Worm (Caenorhabditis elegans) whole organism, L4 larva: ENCODE results near the gene srh-119.
"Not testable (repeated sequence)": the region's sequence is repeated elsewhere in the genome, so short reads cannot be mapped to it uniquely, and the experiment has no call there.

Experiments used
- arid-1 ChIP-seq: fragments of 200-800 bp; sonication (Bioruptor generic); conservative IDR thresholded peaks from 2 replicates; pipeline ENCODE4 v1.3.6; 2022; ENCODE audit warnings: missing genetic modification reagents, missing genetic modification characterization, missing compliant biosample characterization
- mxl-2 ChIP-seq: fragments of 200-800 bp; sonication (Bioruptor generic); conservative IDR thresholded peaks from 2 replicates; pipeline ENCODE4 v1.3.6; 2022; ENCODE audit warnings: missing genetic modification reagents, missing genetic modification characterization, missing compliant biosample characterization
- nhr-28 ChIP-seq: fragments of 150-350 bp; optimal IDR thresholded peaks from 2 replicates; lab custom pipeline; 2014; ENCODE audit warnings: missing biosample characterization, missing genetic modification characterization

DNA sequence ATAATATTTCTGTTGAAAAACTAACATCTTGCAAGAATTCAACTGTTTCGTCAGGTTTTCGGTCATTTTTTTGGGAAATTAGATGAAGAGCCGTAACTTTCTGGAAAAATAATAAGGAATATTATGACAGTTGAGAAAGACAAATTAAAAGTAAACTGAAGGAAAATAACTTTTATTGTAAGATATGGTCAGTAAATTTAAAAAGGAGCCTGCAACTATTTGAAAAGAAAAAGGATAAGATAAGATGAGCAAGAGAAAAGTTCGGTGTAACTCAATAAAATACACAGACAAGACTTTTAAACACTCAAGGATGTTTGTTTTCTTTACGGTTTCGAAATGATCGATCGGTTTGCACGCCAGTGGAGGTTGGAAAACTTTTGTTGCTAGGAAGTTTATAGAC lies 22.6 kb upstream of the srh-119 start, which contains the start of gene fbxa-111:
- TF ChIP-seq arid-1 (GFP tag; lab: Robert Waterston, UW); mxl-2 (GFP tag; lab: Robert Waterston, UW); nhr-28 (tag; lab: Kevin White, UChicago): not testable (repeated sequence)
